In genomic region chrV:10252682-10253081, ce11 we compare ENCODE assay signal across 3 worm cellular contexts.
TF ChIP-seq lines count a peak whose summit lies in the region.

No protein-coding gene starts in this region.

TF ChIP-seq in whole organism, L3 larva, 47 proteins besides CTCF, POLR2A, EP300 and RAD21:
- TF ChIP-seq nhr-237 (tag; optimal IDR thresholded peaks at IDR 0.05; lab: Kevin White, UChicago) (no peak), unc-62 (GFP tag; optimal IDR thresholded peaks at IDR 0.05; lab: Kevin White, UChicago) (no peak), nhr-28 (tag; optimal IDR thresholded peaks at IDR 0.05; lab: Kevin White, UChicago) (no peak), ama-1 (optimal IDR thresholded peaks at IDR 0.05; lab: Kevin White, UChicago) (peak; percentile 53), mdl-1 (tag; optimal IDR thresholded peaks at IDR 0.05; lab: Kevin White, UChicago) (no peak)

TF ChIP-seq in whole organism, L4 larva, 104 proteins besides CTCF, POLR2A, EP300 and RAD21:
- TF ChIP-seq lsy-2 (tag; optimal IDR thresholded peaks at IDR 0.05; lab: Kevin White, UChicago) (peak in 1 of 2 experiments; percentile 41), hlh-11 (tag; optimal IDR thresholded peaks at IDR 0.05; lab: Kevin White, UChicago) (no peak), snpc-1.2 (GFP tag; IDR thresholded peaks at IDR 0.05; lab: Robert Waterston, UW) (no peak), lin-39 (tag; optimal IDR thresholded peaks at IDR 0.05; lab: Kevin White, UChicago) (no peak), fos-1 (tag; optimal IDR thresholded peaks at IDR 0.05; lab: Kevin White, UChicago) (peak; percentile 23), lin-29 (GFP tag; IDR thresholded peaks at IDR 0.05; lab: Robert Waterston, UW) (no peak), daf-16 (GFP tag; optimal IDR thresholded peaks at IDR 0.05; lab: Kevin White, UChicago) (no peak), daf-16 (tag; optimal IDR thresholded peaks at IDR 0.05; lab: Kevin White, UChicago) (peak; percentile 15), ama-1 (optimal IDR thresholded peaks at IDR 0.05; lab: Kevin White, UChicago) (peak; percentile 80), daf-8 (GFP tag; IDR thresholded peaks at IDR 0.05; lab: Robert Waterston, UW) (no peak), nhr-237 (tag; optimal IDR thresholded peaks at IDR 0.05; lab: Kevin White, UChicago) (no peak), pha-4 (GFP tag; IDR thresholded peaks at IDR 0.05; lab: Robert Waterston, UW) (no peak), pha-4 (tag; optimal IDR thresholded peaks at IDR 0.05; lab: Kevin White, UChicago) (no peak), lir-3 (tag; optimal IDR thresholded peaks at IDR 0.05; lab: Kevin White, UChicago) (no peak), mep-1 (tag; optimal IDR thresholded peaks at IDR 0.05; lab: Kevin White, UChicago) (peak; percentile 8), saeg-2 (GFP tag; IDR thresholded peaks at IDR 0.05; lab: Robert Waterston, UW) (no peak), Y75B8A.6 (GFP tag; IDR thresholded peaks at IDR 0.05; lab: Robert Waterston, UW) (no peak), aha-1 (tag; lab: Kevin White, UChicago) (peak; percentile 76), set-16 (GFP tag; IDR thresholded peaks at IDR 0.05; lab: Robert Waterston, UW) (no peak), nhr-10 (tag; optimal IDR thresholded peaks at IDR 0.05; lab: Kevin White, UChicago) (no peak)

TF ChIP-seq in whole organism, young adult, 124 proteins besides CTCF, POLR2A, EP300 and RAD21:
- TF ChIP-seq T26A5.8 (tag; optimal IDR thresholded peaks at IDR 0.05; lab: Kevin White, UChicago) (no peak), atf-7 (tag; optimal IDR thresholded peaks at IDR 0.05; lab: Kevin White, UChicago) (no peak), let-526 (GFP tag; IDR thresholded peaks at IDR 0.05; lab: Robert Waterston, UW) (no peak), athp-1 (tag; optimal IDR thresholded peaks at IDR 0.05; lab: Kevin White, UChicago) (no peak), nfya-1 (tag; optimal IDR thresholded peaks at IDR 0.05; lab: Kevin White, UChicago; ENCODE audit: borderline replicate concordance, insufficient read depth) (no peak), aptf-2 (GFP tag; conservative IDR thresholded peaks at IDR 0.05; lab: Robert Waterston, UW) (no peak), mel-28 (tag; optimal IDR thresholded peaks at IDR 0.05; lab: Kevin White, UChicago; ENCODE audit: borderline replicate concordance) (no peak), attf-3 (GFP tag; conservative IDR thresholded peaks at IDR 0.05; lab: Robert Waterston, UW) (no peak), madf-8 (GFP tag; conservative IDR thresholded peaks at IDR 0.05; lab: Robert Waterston, UW) (no peak), cebp-1 (GFP tag; IDR thresholded peaks at IDR 0.05; lab: Robert Waterston, UW) (no peak; the same call in 1 of the 2 replicates), cebp-1 (tag; optimal IDR thresholded peaks at IDR 0.05; lab: Kevin White, UChicago) (peak; percentile 24), F57C9.4 (tag; optimal IDR thresholded peaks at IDR 0.05; lab: Kevin White, UChicago) (no peak), nhr-179 (tag; optimal IDR thresholded peaks at IDR 0.05; lab: Kevin White, UChicago) (no peak), F37B4.10 (GFP tag; IDR thresholded peaks at IDR 0.05; lab: Robert Waterston, UW) (no peak), ccch-3 (GFP tag; optimal IDR thresholded peaks at IDR 0.05; lab: Kevin White, UChicago) (no peak), ztf-6 (GFP tag; IDR thresholded peaks at IDR 0.05; lab: Robert Waterston, UW) (no peak), nfyb-1 (GFP tag; IDR thresholded peaks at IDR 0.05; lab: Robert Waterston, UW) (no peak), hlh-12 (tag; optimal IDR thresholded peaks at IDR 0.05; lab: Kevin White, UChicago) (no peak), Y53G8AR.9 (GFP tag; conservative IDR thresholded peaks at IDR 0.05; lab: Robert Waterston, UW) (no peak; the same call in 1 of the 2 replicates), madf-6 (GFP tag; IDR thresholded peaks at IDR 0.05; lab: Robert Waterston, UW) (0 out of 2 replicates have a peak, but pooled peaks have one; percentile 11), xnd-1 (tag; optimal IDR thresholded peaks at IDR 0.05; lab: Kevin White, UChicago) (no peak), nhr-120 (GFP tag; IDR thresholded peaks at IDR 0.05; lab: Robert Waterston, UW) (no peak), F57A8.1 (GFP tag; optimal IDR thresholded peaks at IDR 0.05; lab: Kevin White, UChicago) (no peak), nhr-80 (tag; optimal IDR thresholded peaks at IDR 0.05; lab: Kevin White, UChicago) (no peak), Y56A3A.18 (GFP tag; IDR thresholded peaks at IDR 0.05; lab: Robert Waterston, UW) (peak; percentile 44; the same call in 1 of the 2 replicates), snpc-4 (GFP tag; optimal IDR thresholded peaks at IDR 0.05; lab: Kevin White, UChicago) (no peak), snpc-4 (tag; optimal IDR thresholded peaks at IDR 0.05; lab: Kevin White, UChicago) (no peak), cebp-2 (GFP tag; IDR thresholded peaks at IDR 0.05; lab: Robert Waterston, UW) (no peak), zim-3 (tag; optimal IDR thresholded peaks at IDR 0.05; lab: Kevin White, UChicago) (no peak), rpc-1 (optimal IDR thresholded peaks at IDR 0.05; lab: Kevin White, UChicago) (no peak), rpc-1 (tag; optimal IDR thresholded peaks at IDR 0.05; lab: Kevin White, UChicago) (no peak), bed-2 (GFP tag; IDR thresholded peaks at IDR 0.05; lab: Robert Waterston, UW) (no peak), F10E7.11 (tag; optimal IDR thresholded peaks at IDR 0.05; lab: Kevin White, UChicago) (no peak), ama-1 (optimal IDR thresholded peaks at IDR 0.05; lab: Kevin White, UChicago) (no peak), ama-1 (GFP tag; optimal IDR thresholded peaks at IDR 0.05; lab: Kevin White, UChicago) (peak in 1 of 2 experiments; percentile 64), hsf-1 (GFP tag; IDR thresholded peaks at IDR 0.05; lab: Robert Waterston, UW) (no peak), egrh-3 (GFP tag; IDR thresholded peaks at IDR 0.05; lab: Robert Waterston, UW) (no peak), ztf-28 (GFP tag; IDR thresholded peaks at IDR 0.05; lab: Robert Waterston, UW) (no peak), ceh-100 (GFP tag; IDR thresholded peaks at IDR 0.05; lab: Robert Waterston, UW) (no peak), him-1 (tag; optimal IDR thresholded peaks at IDR 0.05; lab: Kevin White, UChicago) (peak; percentile 25), aptf-3 (GFP tag; IDR thresholded peaks at IDR 0.05; lab: Robert Waterston, UW) (no peak), snpc-3.4 (tag; optimal IDR thresholded peaks at IDR 0.05; lab: Kevin White, UChicago) (no peak), F49E8.2 (tag; optimal IDR thresholded peaks at IDR 0.05; lab: Kevin White, UChicago; ENCODE audit: insufficient read depth) (peak; percentile 10), F52B5.7 (tag; optimal IDR thresholded peaks at IDR 0.05; lab: Kevin White, UChicago) (no peak), die-1 (tag; optimal IDR thresholded peaks at IDR 0.05; lab: Kevin White, UChicago) (no peak), sdz-38 (tag; optimal IDR thresholded peaks at IDR 0.05; lab: Kevin White, UChicago) (no peak), attf-6 (GFP tag; IDR thresholded peaks at IDR 0.05; lab: Robert Waterston, UW) (no peak), F55B11.4 (tag; optimal IDR thresholded peaks at IDR 0.05; lab: Kevin White, UChicago; ENCODE audit: borderline replicate concordance, insufficient read depth) (no peak), sea-2 (GFP tag; IDR thresholded peaks at IDR 0.05; lab: Robert Waterston, UW) (no peak), nhr-27 (tag; optimal IDR thresholded peaks at IDR 0.05; lab: Kevin White, UChicago) (no peak), T07F8.4 (tag; optimal IDR thresholded peaks at IDR 0.05; lab: Kevin White, UChicago) (no peak), D2030.7 (GFP tag; IDR thresholded peaks at IDR 0.05; lab: Robert Waterston, UW) (no peak), unc-130 (GFP tag; optimal IDR thresholded peaks at IDR 0.05; lab: Kevin White, UChicago) (no peak), ztf-18 (tag; optimal IDR thresholded peaks at IDR 0.05; lab: Kevin White, UChicago) (no peak), tbp1 (GFP tag; optimal IDR thresholded peaks at IDR 0.05; lab: Kevin White, UChicago) (no peak), rcor-1 (GFP tag; IDR thresholded peaks at IDR 0.05; lab: Robert Waterston, UW) (no peak), somi-1 (GFP tag; optimal IDR thresholded peaks at IDR 0.05; lab: Kevin White, UChicago) (no peak), F23B12.7 (tag; optimal IDR thresholded peaks at IDR 0.05; lab: Kevin White, UChicago; ENCODE audit: insufficient read depth) (no peak), mcd-1 (GFP tag; IDR thresholded peaks at IDR 0.05; lab: Robert Waterston, UW) (no peak), lsl-1 (GFP tag; optimal IDR thresholded peaks at IDR 0.05; lab: Kevin White, UChicago) (no peak), lin-26 (GFP tag; IDR thresholded peaks at IDR 0.05; lab: Robert Waterston, UW) (no peak), B0336.3 (GFP tag; IDR thresholded peaks at IDR 0.05; lab: Robert Waterston, UW) (peak; percentile 53; the same call in 1 of the 2 replicates), Y95B8A.8 (GFP tag; IDR thresholded peaks at IDR 0.05; lab: Robert Waterston, UW) (peak; percentile 67; the same call in 1 of the 2 replicates), repo-1 (tag; optimal IDR thresholded peaks at IDR 0.05; lab: Kevin White, UChicago) (no peak), gei-17 (GFP tag; optimal IDR thresholded peaks at IDR 0.05; lab: Kevin White, UChicago) (no peak), pbrm-1 (GFP tag; IDR thresholded peaks at IDR 0.05; lab: Robert Waterston, UW) (no peak), akir-1 (GFP tag; optimal IDR thresholded peaks at IDR 0.05; lab: Kevin White, UChicago) (no peak), Y53F4B.3 (GFP tag; IDR thresholded peaks at IDR 0.05; lab: Robert Waterston, UW) (no peak)
